Fruit fly (Drosophila melanogaster) whole organism, embryonic: ENCODE measurements around the gene CG14205.

ENCODE experiments used
- Bdp1 ChIP-seq: fragments of 200-800 bp; sonication (Bioruptor generic); optimal IDR thresholded peaks from 3 replicates; lab custom pipeline; 2016; ENCODE audit warnings: missing biosample characterization, missing genetic modification characterization
- CG10979 ChIP-seq: fragments of 200-800 bp; sonication (Bioruptor generic); optimal IDR thresholded peaks from 2 replicates; lab custom pipeline; 2018; ENCODE audit warnings: missing biosample characterization, mild to moderate bottlenecking, missing genetic modification characterization, moderate library complexity
- CG11695 ChIP-seq: fragments of 200-800 bp; sonication (Bioruptor generic); IDR thresholded peaks from 3 replicates; pipeline ENCODE4 v1.3.6; 2022; ENCODE audit warnings: missing biosample characterization, missing genetic modification characterization
- CG12071 ChIP-seq: fragments of 200-800 bp; sonication (Bioruptor generic); optimal IDR thresholded peaks from 3 replicates; lab custom pipeline; 2018; ENCODE audit warnings: missing biosample characterization, mild to moderate bottlenecking, missing genetic modification characterization
- CG13296 ChIP-seq: fragments of 200-800 bp; sonication (Bioruptor generic); optimal IDR thresholded peaks from 3 replicates; lab custom pipeline; 2018; ENCODE audit warnings: missing biosample characterization, mild to moderate bottlenecking, missing genetic modification characterization
- CG15011 ChIP-seq: fragments of 200-800 bp; sonication (Bioruptor generic); optimal IDR thresholded peaks from 3 replicates; lab custom pipeline; 2018; ENCODE audit warnings: missing biosample characterization, mild to moderate bottlenecking, missing genetic modification characterization
- CG1602 ChIP-seq: fragments of 200-800 bp; sonication (Bioruptor generic); optimal IDR thresholded peaks from 3 replicates; lab custom pipeline; 2016; ENCODE audit warnings: missing biosample characterization, missing genetic modification characterization
- CG17186 ChIP-seq: fragments of 200-800 bp; sonication (Bioruptor generic); optimal IDR thresholded peaks from 3 replicates; lab custom pipeline; 2017; ENCODE audit warnings: missing biosample characterization, missing genetic modification reagents, missing genetic modification characterization
- CG17361 ChIP-seq: fragments of 200-800 bp; sonication (Bioruptor generic); IDR thresholded peaks from 3 replicates; pipeline ENCODE4 v1.3.6; 2022; ENCODE audit warnings: missing biosample characterization, missing genetic modification characterization
- CG18476 ChIP-seq: fragments of 200-800 bp; sonication (Bioruptor generic); optimal IDR thresholded peaks from 2 replicates; lab custom pipeline; 2016; ENCODE audit warnings: missing biosample characterization, mild to moderate bottlenecking, missing genetic modification characterization
- CG2129 ChIP-seq: fragments of 200-800 bp; sonication (Bioruptor generic); IDR thresholded peaks from 2 replicates; pipeline ENCODE4 v1.3.6; 2022; ENCODE audit warnings: missing biosample characterization, missing genetic modification characterization; ENCODE audit not compliant: partially characterized antibody
- CG2678 ChIP-seq: fragments of 200-800 bp; sonication (Bioruptor generic); optimal IDR thresholded peaks from 3 replicates; lab custom pipeline; 2019; ENCODE audit warnings: missing biosample characterization, mild to moderate bottlenecking, missing genetic modification characterization, moderate library complexity
- CG30431 ChIP-seq: fragments of 200-800 bp; sonication (Bioruptor generic); optimal IDR thresholded peaks from 2 replicates; lab custom pipeline; 2017; ENCODE audit warnings: missing biosample characterization, missing genetic modification characterization
- CG34224 ChIP-seq: fragments of 200-800 bp; sonication (Bioruptor generic); IDR thresholded peaks from 3 replicates; pipeline ENCODE4 v1.3.6; 2022; ENCODE audit warnings: missing biosample characterization, missing genetic modification characterization; ENCODE audit not compliant: partially characterized antibody
- CG3847 ChIP-seq: fragments of 200-800 bp; sonication (Bioruptor generic); IDR thresholded peaks from 2 replicates; pipeline ENCODE4 v1.3.6; 2022; ENCODE audit warnings: missing biosample characterization, missing genetic modification characterization
- CG4424 ChIP-seq: fragments of 200-800 bp; sonication (Bioruptor generic); optimal IDR thresholded peaks from 3 replicates; lab custom pipeline; 2016; ENCODE audit warnings: missing biosample characterization, missing genetic modification characterization
- CG7372 ChIP-seq: fragments of 200-800 bp; sonication (Bioruptor generic); IDR thresholded peaks from 2 replicates; pipeline ENCODE4 v1.3.6; 2022; ENCODE audit warnings: missing biosample characterization, missing genetic modification characterization
- CG7556 ChIP-seq: fragments of 200-800 bp; sonication (Bioruptor generic); optimal IDR thresholded peaks from 2 replicates; lab custom pipeline; 2017; ENCODE audit warnings: missing biosample characterization, mild to moderate bottlenecking, missing genetic modification characterization
- CG8281 ChIP-seq: fragments of 200-800 bp; sonication (Bioruptor generic); optimal IDR thresholded peaks from 2 replicates; lab custom pipeline; 2018; ENCODE audit warnings: missing biosample characterization, mild to moderate bottlenecking, missing genetic modification characterization, moderate library complexity
- CG8290 ChIP-seq, 3 experiments: fragments of 200-800 bp; sonication (Bioruptor generic); optimal IDR thresholded peaks; 2 replicates each; lab custom pipeline; 2016 to 2019; ENCODE audit warnings: missing biosample characterization in 3 of 3, missing genetic modification characterization in 3 of 3, mild to moderate bottlenecking in 2 of 3, moderate library complexity in 1 of 3
- Dbx ChIP-seq: fragments of 200-800 bp; sonication (Bioruptor generic); IDR thresholded peaks from 3 replicates; pipeline ENCODE4 v1.3.6; 2022; ENCODE audit warnings: missing biosample characterization, missing genetic modification characterization
- Dip2 ChIP-seq: fragments of 200-800 bp; sonication (Bioruptor generic); IDR thresholded peaks from 2 replicates; pipeline ENCODE4 v1.3.6; 2022; ENCODE audit warnings: missing biosample characterization, missing genetic modification characterization
- Gug ChIP-seq: fragments of 200-800 bp; sonication (Bioruptor generic); IDR thresholded peaks from 4 replicates; pipeline ENCODE4 v1.3.6; 2022; ENCODE audit warnings: missing biosample characterization, missing genetic modification characterization
- HLH3B ChIP-seq: fragments of 200-800 bp; sonication (Bioruptor generic); IDR thresholded peaks from 2 replicates; pipeline ENCODE4 v1.3.6; 2022; ENCODE audit warnings: missing biosample characterization, missing genetic modification characterization
- Hr3 ChIP-seq: fragments of 200-800 bp; sonication (Bioruptor generic); optimal IDR thresholded peaks from 3 replicates; lab custom pipeline; 2016; ENCODE audit warnings: missing biosample characterization, missing genetic modification characterization
- Scr ChIP-seq: fragments of 200-800 bp; sonication (Bioruptor generic); IDR thresholded peaks from 2 replicates; pipeline ENCODE4 v1.3.6; 2022; ENCODE audit warnings: missing biosample characterization, missing genetic modification characterization; ENCODE audit not compliant: partially characterized antibody
- Six4 ChIP-seq: fragments of 200-800 bp; sonication (Bioruptor generic); optimal IDR thresholded peaks from 2 replicates; lab custom pipeline; 2016; ENCODE audit warnings: missing biosample characterization, missing genetic modification characterization
- Xbp1 ChIP-seq: fragments of 200-800 bp; sonication (Bioruptor generic); optimal IDR thresholded peaks from 3 replicates; lab custom pipeline; 2016; ENCODE audit warnings: missing biosample characterization, mild to moderate bottlenecking, missing genetic modification characterization
- ac ChIP-seq: fragments of 200-800 bp; sonication (Bioruptor generic); optimal IDR thresholded peaks from 3 replicates; lab custom pipeline; 2017; ENCODE audit warnings: missing biosample characterization, mild to moderate bottlenecking, missing genetic modification characterization
- ase ChIP-seq: fragments of 200-800 bp; sonication (Bioruptor generic); IDR thresholded peaks from 3 replicates; pipeline ENCODE4 v1.3.6; 2022; ENCODE audit warnings: missing biosample characterization, missing genetic modification characterization
- cas ChIP-seq: fragments of 200-800 bp; sonication (Bioruptor generic); IDR thresholded peaks from 2 replicates; pipeline ENCODE4 v1.3.6; 2022; ENCODE audit warnings: missing biosample characterization, missing genetic modification characterization
- cato ChIP-seq: fragments of 200-800 bp; sonication (Bioruptor generic); optimal IDR thresholded peaks from 2 replicates; lab custom pipeline; 2016; ENCODE audit warnings: missing biosample characterization, missing genetic modification characterization, borderline replicate concordance
- chinmo ChIP-seq: fragments of 200-800 bp; sonication (Bioruptor generic); IDR thresholded peaks from 4 replicates; pipeline ENCODE4 v1.3.6; 2022; ENCODE audit warnings: missing biosample characterization, missing genetic modification characterization; ENCODE audit not compliant: partially characterized antibody
- crol ChIP-seq: fragments of 200-800 bp; sonication (Bioruptor generic); IDR thresholded peaks from 2 replicates; pipeline ENCODE4 v1.3.6; 2022; ENCODE audit warnings: missing biosample characterization, missing genetic modification characterization
- da ChIP-seq: fragments of 200-800 bp; sonication (Bioruptor generic); optimal IDR thresholded peaks from 2 replicates; lab custom pipeline; 2016; ENCODE audit warnings: missing biosample characterization, missing genetic modification characterization
- dati ChIP-seq: fragments of 200-800 bp; sonication (Bioruptor generic); IDR thresholded peaks from 2 replicates; pipeline ENCODE4 v1.3.6; 2022; ENCODE audit warnings: missing biosample characterization, missing genetic modification characterization
- gsb ChIP-seq: fragments of 200-800 bp; sonication (Bioruptor generic); IDR thresholded peaks from 2 replicates; pipeline ENCODE4 v1.3.6; 2022; ENCODE audit warnings: missing biosample characterization, missing genetic modification characterization
- lola ChIP-seq, 3 experiments: fragments of >200 bp in 2 of 3; fragments of 200-800 bp in 1 of 3; sonication (Bioruptor generic) in 1 of 3; optimal IDR thresholded peaks; 2 replicates each; lab custom pipeline; 2017 to 2019; ENCODE audit warnings: missing biosample characterization in 3 of 3, missing genetic modification characterization in 3 of 3, mild to moderate bottlenecking in 1 of 3, moderate library complexity in 1 of 3
- nau ChIP-seq: fragments of 200-800 bp; sonication (Bioruptor generic); optimal IDR thresholded peaks from 3 replicates; lab custom pipeline; 2017; ENCODE audit warnings: missing biosample characterization, mild to moderate bottlenecking, missing genetic modification characterization, missing genetic modification reagents
- nerfin-1 ChIP-seq: fragments of 200-800 bp; sonication (Bioruptor generic); optimal IDR thresholded peaks from 3 replicates; lab custom pipeline; 2019; ENCODE audit warnings: missing biosample characterization, mild to moderate bottlenecking, missing genetic modification characterization, moderate library complexity
- nerfin-2 ChIP-seq: fragments of 200-800 bp; sonication (Bioruptor generic); IDR thresholded peaks from 2 replicates; pipeline ENCODE4 v1.3.6; 2022; ENCODE audit warnings: missing biosample characterization, missing genetic modification characterization; ENCODE audit not compliant: partially characterized antibody
- org-1 ChIP-seq: fragments of 200-800 bp; sonication (Bioruptor generic); optimal IDR thresholded peaks from 2 replicates; lab custom pipeline; 2017; ENCODE audit warnings: missing biosample characterization, missing genetic modification characterization
- pho ChIP-seq: fragments of 200-800 bp; sonication (Bioruptor generic); optimal IDR thresholded peaks from 2 replicates; lab custom pipeline; 2016; ENCODE audit warnings: missing biosample characterization, missing genetic modification characterization
- run ChIP-seq: fragments of 200-800 bp; sonication (Bioruptor generic); optimal IDR thresholded peaks from 3 replicates; lab custom pipeline; 2018; ENCODE audit warnings: missing biosample characterization, mild to moderate bottlenecking, missing genetic modification characterization
- scrt ChIP-seq: fragments of 200-800 bp; sonication (Bioruptor generic); optimal IDR thresholded peaks from 2 replicates; lab custom pipeline; 2018; ENCODE audit warnings: missing biosample characterization, mild to moderate bottlenecking, missing genetic modification characterization, moderate library complexity
- sna ChIP-seq: fragments of 200-800 bp; sonication (Bioruptor generic); IDR thresholded peaks from 2 replicates; pipeline ENCODE4 v1.3.6; 2022; ENCODE audit warnings: missing biosample characterization, missing genetic modification characterization; ENCODE audit not compliant: partially characterized antibody
- sqz ChIP-seq: fragments of 200-800 bp; sonication (Bioruptor generic); optimal IDR thresholded peaks from 3 replicates; lab custom pipeline; 2018; ENCODE audit warnings: missing biosample characterization, mild to moderate bottlenecking, missing genetic modification characterization
- stc ChIP-seq: fragments of 200-800 bp; sonication (Bioruptor generic); IDR thresholded peaks from 2 replicates; pipeline ENCODE4 v1.3.6; 2022; ENCODE audit warnings: missing biosample characterization, missing genetic modification characterization
- tup ChIP-seq: fragments of 200-800 bp; sonication (Bioruptor generic); optimal IDR thresholded peaks from 2 replicates; lab custom pipeline; 2016; ENCODE audit warnings: missing biosample characterization, mild to moderate bottlenecking, missing genetic modification characterization, moderate library complexity
- zf30C ChIP-seq: fragments of 200-800 bp; sonication (Bioruptor generic); optimal IDR thresholded peaks from 3 replicates; lab custom pipeline; 2018; ENCODE audit warnings: missing biosample characterization, mild to moderate bottlenecking, missing genetic modification characterization

The CG14205 gene

dm6 chrX:19618183-19618740 is 25.9 kb downstream of the CG14205 start, which contains the start of the genes Pstk and Tim9b (continued):
- TF ChIP-seq CG8281 (tag; lab: Kevin White, UChicago) (no peak), da (no peak), lola (GFP tag; optimal IDR thresholded peaks at IDR 0.05; lab: Kevin White, UChicago) (no peak), CG1602 (GFP tag; lab: Kevin White, UChicago) (no peak), CG15011 (no peak), crol (GFP tag; lab: Robert Waterston, UW) (no peak), dati (GFP tag; lab: Robert Waterston, UW) (no peak), CG11695 (GFP tag; lab: Robert Waterston, UW) (no peak), org-1 (no peak), CG3847 (no peak), CG4424 (GFP tag; lab: Kevin White, UChicago) (no peak), cato (GFP tag; lab: Kevin White, UChicago) (no peak), Scr (peak; percentile 64), scrt (no peak), run (no peak), cas (GFP tag; lab: Robert Waterston, UW) (no peak), CG7556 (GFP tag; lab: Kevin White, UChicago) (no peak), CG18476 (no peak), CG2129 (GFP tag; lab: Robert Waterston, UW) (0 out of 2 replicates have a peak, but pooled peaks have one; percentile 15), nerfin-2 (GFP tag; lab: Robert Waterston, UW) (peak; percentile 29; the same call in 1 of the 2 replicates), nau (GFP tag; lab: Kevin White, UChicago) (no peak), sna (GFP tag; lab: Robert Waterston, UW) (0 out of 2 replicates have a peak, but pooled peaks have one; percentile 46), nerfin-1 (tag; lab: Kevin White, UChicago) (no peak), Gug (GFP tag; lab: Robert Waterston, UW) (no peak), CG30431 (GFP tag; lab: Kevin White, UChicago) (no peak), stc (GFP tag; lab: Robert Waterston, UW) (no peak), CG34224 (GFP tag; lab: Robert Waterston, UW) (peak; percentile 62), Xbp1 (GFP tag; lab: Kevin White, UChicago) (no peak), HLH3B (GFP tag; lab: Robert Waterston, UW) (no peak), Hr3 (GFP tag; lab: Kevin White, UChicago) (no peak), gsb (no peak), ac (GFP tag; lab: Kevin White, UChicago) (no peak), pho (GFP tag; lab: Kevin White, UChicago) (no peak), CG13296 (no peak), CG12071 (GFP tag; lab: Kevin White, UChicago) (no peak), chinmo (no peak), CG10979 (no peak), zf30C (GFP tag; lab: Kevin White, UChicago) (no peak), ase (no peak), CG17361 (GFP tag; lab: Robert Waterston, UW) (no peak), CG7372 (no peak), Dip2 (no peak), Six4 (no peak), sqz (no peak), CG17186 (GFP tag; lab: Kevin White, UChicago) (no peak), Dbx (GFP tag; lab: Robert Waterston, UW) (no peak), Bdp1 (GFP tag; lab: Kevin White, UChicago) (no peak), CG8290 (GFP tag; optimal IDR thresholded peaks at IDR 0.05; lab: Kevin White, UChicago) (no peak), CG8290 (tag; optimal IDR thresholded peaks at IDR 0.05; lab: Kevin White, UChicago) (no peak), CG2678 (tag; lab: Kevin White, UChicago) (no peak), tup (no peak)
